Worm (Caenorhabditis elegans) whole organism, L1 larva: Measurements from ENCODE around the gene prmn-1.

Experiments
- nhr-12 ChIP-seq: sonication (generic microtip); optimal IDR thresholded peaks from 2 replicates; lab custom pipeline; 2017; ENCODE audit warnings: missing biosample characterization, missing genetic modification characterization
- nhr-28 ChIP-seq: fragments of 150-350 bp; optimal IDR thresholded peaks from 2 replicates; lab custom pipeline; 2014; ENCODE audit warnings: missing biosample characterization, missing genetic modification characterization
- nhr-76 ChIP-seq: sonication (generic microtip); optimal IDR thresholded peaks from 2 replicates; lab custom pipeline; 2017; ENCODE audit warnings: missing biosample characterization, missing genetic modification characterization

DNA sequence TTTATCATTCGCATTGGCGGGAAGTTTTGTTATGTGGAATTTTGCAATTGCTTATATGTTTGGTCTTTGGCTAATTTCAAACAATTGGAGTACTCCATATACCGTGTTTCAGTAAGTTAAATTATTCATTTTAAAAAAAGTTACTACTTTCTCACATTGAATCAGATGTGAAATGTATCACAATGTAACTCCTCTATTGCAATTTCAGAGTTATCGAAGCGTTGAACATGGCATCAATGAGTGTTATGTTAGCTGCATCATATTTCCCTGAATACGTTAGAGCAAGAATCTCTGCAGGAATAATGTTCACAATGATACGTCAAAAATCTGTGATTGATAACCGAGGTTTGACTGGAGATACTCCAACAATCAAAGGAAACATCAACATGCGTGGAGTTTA, 29.0 kb upstream of the prmn-1 start:
- TF ChIP-seq nhr-12 (tag; lab: Kevin White, UChicago), result no peak
- TF ChIP-seq nhr-76 (tag; lab: Kevin White, UChicago), result no peak
- TF ChIP-seq nhr-28 (tag; lab: Kevin White, UChicago), result no peak
